Fruit fly (Drosophila melanogaster) whole organism, embryonic: ENCODE results near the gene Ir94d.

Source experiments
- Asciz ChIP-seq: fragments of 200-800 bp; sonication (Bioruptor generic); optimal IDR thresholded peaks from 2 replicates; lab custom pipeline; 2017; ENCODE audit warnings: missing biosample characterization, mild to moderate bottlenecking, missing genetic modification characterization, missing genetic modification reagents
- Bteb2 ChIP-seq: fragments of 200-800 bp; sonication (Bioruptor generic); optimal IDR thresholded peaks from 2 replicates; lab custom pipeline; 2016; ENCODE audit warnings: missing biosample characterization, missing genetic modification characterization
- C15 ChIP-seq: fragments of 200-800 bp; sonication (Bioruptor generic); IDR thresholded peaks from 3 replicates; pipeline ENCODE4 v1.3.6; 2022; ENCODE audit warnings: missing biosample characterization, missing genetic modification characterization
- CG10431 ChIP-seq: fragments of 200-800 bp; sonication (Bioruptor generic); optimal IDR thresholded peaks from 3 replicates; lab custom pipeline; 2018; ENCODE audit warnings: missing biosample characterization, mild to moderate bottlenecking, missing genetic modification characterization
- CG11560 ChIP-seq: fragments of 200-800 bp; sonication (Bioruptor generic); IDR thresholded peaks from 3 replicates; pipeline ENCODE4 v1.3.6; 2022; ENCODE audit warnings: missing biosample characterization, missing genetic modification characterization
- CG11723 ChIP-seq: fragments of 200-800 bp; sonication (Bioruptor generic); optimal IDR thresholded peaks from 2 replicates; lab custom pipeline; 2017; ENCODE audit warnings: missing biosample characterization, mild to moderate bottlenecking, missing genetic modification characterization
- CG12071 ChIP-seq: fragments of 200-800 bp; sonication (Bioruptor generic); optimal IDR thresholded peaks from 3 replicates; lab custom pipeline; 2018; ENCODE audit warnings: missing biosample characterization, mild to moderate bottlenecking, missing genetic modification characterization
- CG15011 ChIP-seq: fragments of 200-800 bp; sonication (Bioruptor generic); optimal IDR thresholded peaks from 3 replicates; lab custom pipeline; 2018; ENCODE audit warnings: missing biosample characterization, mild to moderate bottlenecking, missing genetic modification characterization
- CG2875 ChIP-seq: fragments of 200-800 bp; sonication (Bioruptor generic); optimal IDR thresholded peaks from 2 replicates; lab custom pipeline; 2017; ENCODE audit warnings: missing biosample characterization, mild to moderate bottlenecking, missing genetic modification characterization, missing genetic modification reagents
- CG2889 ChIP-seq: fragments of 200-800 bp; sonication (Bioruptor generic); IDR thresholded peaks from 3 replicates; pipeline ENCODE4 v1.3.6; 2022; ENCODE audit warnings: missing biosample characterization, missing genetic modification characterization
- CG31388 ChIP-seq: fragments of 200-800 bp; sonication (Bioruptor generic); optimal IDR thresholded peaks from 2 replicates; lab custom pipeline; 2016; ENCODE audit warnings: missing biosample characterization, missing genetic modification characterization
- CG34224 ChIP-seq: fragments of 200-800 bp; sonication (Bioruptor generic); IDR thresholded peaks from 3 replicates; pipeline ENCODE4 v1.3.6; 2022; ENCODE audit warnings: missing biosample characterization, missing genetic modification characterization; ENCODE audit not compliant: partially characterized antibody
- CG42726 ChIP-seq: fragments of 200-800 bp; sonication (Bioruptor generic); IDR thresholded peaks from 2 replicates; pipeline ENCODE4 v1.3.6; 2022; ENCODE audit warnings: missing biosample characterization, missing genetic modification characterization; ENCODE audit not compliant: partially characterized antibody
- CG4282 ChIP-seq: fragments of 200-800 bp; sonication (Bioruptor generic); optimal IDR thresholded peaks from 2 replicates; lab custom pipeline; 2016; ENCODE audit warnings: missing biosample characterization, missing genetic modification characterization
- CG5180 ChIP-seq: fragments of 200-800 bp; sonication (Bioruptor generic); optimal IDR thresholded peaks from 3 replicates; lab custom pipeline; 2017; ENCODE audit warnings: missing biosample characterization, missing genetic modification characterization, mild to moderate bottlenecking, moderate library complexity, missing genetic modification reagents
- CG6683 ChIP-seq: fragments of 200-800 bp; sonication (Bioruptor generic); optimal IDR thresholded peaks from 2 replicates; lab custom pipeline; 2017; ENCODE audit warnings: missing biosample characterization, mild to moderate bottlenecking, missing genetic modification characterization, missing genetic modification reagents
- CG7987 ChIP-seq: fragments of 200-800 bp; sonication (Bioruptor generic); optimal IDR thresholded peaks from 2 replicates; lab custom pipeline; 2018; ENCODE audit warnings: missing biosample characterization, mild to moderate bottlenecking, missing genetic modification characterization, moderate library complexity
- CG9797 ChIP-seq: fragments of 200-800 bp; sonication (Bioruptor generic); optimal IDR thresholded peaks from 3 replicates; lab custom pipeline; 2018; ENCODE audit warnings: missing biosample characterization, mild to moderate bottlenecking, missing genetic modification characterization
- CG9932 ChIP-seq: fragments of 200-800 bp; sonication (Bioruptor generic); IDR thresholded peaks from 2 replicates; pipeline ENCODE4 v1.3.6; 2022; ENCODE audit warnings: missing biosample characterization, missing genetic modification characterization
- CHES-1-like ChIP-seq: fragments of 200-800 bp; sonication (Bioruptor generic); optimal IDR thresholded peaks from 2 replicates; lab custom pipeline; 2016; ENCODE audit warnings: missing biosample characterization, missing genetic modification characterization
- Chrac-16 ChIP-seq: fragments of 200-800 bp; sonication (Bioruptor generic); optimal IDR thresholded peaks from 3 replicates; lab custom pipeline; 2016; ENCODE audit warnings: missing biosample characterization, missing genetic modification characterization
- CkIIα-i1 ChIP-seq: fragments of 200-800 bp; sonication (Bioruptor generic); IDR thresholded peaks from 2 replicates; pipeline ENCODE4 v1.3.6; 2022; ENCODE audit warnings: missing biosample characterization, missing genetic modification characterization
- CrebB ChIP-seq: fragments of 200-800 bp; sonication (Bioruptor generic); optimal IDR thresholded peaks from 3 replicates; lab custom pipeline; 2018; ENCODE audit warnings: missing biosample characterization, mild to moderate bottlenecking, missing genetic modification characterization
- D19A ChIP-seq: fragments of 200-800 bp; optimal IDR thresholded peaks from 3 replicates; lab custom pipeline; 2019; ENCODE audit warnings: missing biosample characterization, mild to moderate bottlenecking, missing genetic modification characterization, moderate library complexity
- D19B ChIP-seq: fragments of 200-800 bp; sonication (Bioruptor generic); optimal IDR thresholded peaks from 2 replicates; lab custom pipeline; 2017; ENCODE audit warnings: missing biosample characterization, mild to moderate bottlenecking, missing genetic modification characterization
- ERR ChIP-seq: fragments of 200-800 bp; sonication (Bioruptor generic); optimal IDR thresholded peaks from 2 replicates; lab custom pipeline; 2016; ENCODE audit warnings: missing biosample characterization, missing genetic modification characterization
- NC2β ChIP-seq: fragments of 200-800 bp; sonication (Bioruptor generic); optimal IDR thresholded peaks from 2 replicates; lab custom pipeline; 2016; ENCODE audit warnings: missing biosample characterization, missing genetic modification characterization
- Sin3A ChIP-seq: fragments of >200 bp; optimal IDR thresholded peaks from 2 replicates; lab custom pipeline; 2018
- bigmax ChIP-seq: fragments of 200-800 bp; sonication (Bioruptor generic); optimal IDR thresholded peaks from 2 replicates; lab custom pipeline; 2018; ENCODE audit warnings: missing biosample characterization, mild to moderate bottlenecking, missing genetic modification characterization
- cato ChIP-seq: fragments of 200-800 bp; sonication (Bioruptor generic); optimal IDR thresholded peaks from 2 replicates; lab custom pipeline; 2016; ENCODE audit warnings: missing biosample characterization, missing genetic modification characterization, borderline replicate concordance
- chinmo ChIP-seq: fragments of 200-800 bp; sonication (Bioruptor generic); IDR thresholded peaks from 4 replicates; pipeline ENCODE4 v1.3.6; 2022; ENCODE audit warnings: missing biosample characterization, missing genetic modification characterization; ENCODE audit not compliant: partially characterized antibody
- chm ChIP-seq: fragments of 200-800 bp; sonication (Bioruptor generic); IDR thresholded peaks from 2 replicates; pipeline ENCODE4 v1.3.6; 2022; ENCODE audit warnings: missing biosample characterization, missing genetic modification characterization
- ci ChIP-seq: fragments of 200-800 bp; sonication (Bioruptor generic); IDR thresholded peaks from 3 replicates; pipeline ENCODE4 v1.3.6; 2022; ENCODE audit warnings: missing biosample characterization, missing genetic modification characterization
- croc ChIP-seq: fragments of 200-800 bp; sonication (Bioruptor generic); conservative IDR thresholded peaks from 3 replicates; pipeline ENCODE4 v1.3.6; 2022; ENCODE audit warnings: missing biosample characterization, missing genetic modification characterization
- crol ChIP-seq: fragments of 200-800 bp; sonication (Bioruptor generic); IDR thresholded peaks from 2 replicates; pipeline ENCODE4 v1.3.6; 2022; ENCODE audit warnings: missing biosample characterization, missing genetic modification characterization
- crp ChIP-seq, 2 experiments: fragments of 200-800 bp; sonication (Bioruptor generic); optimal IDR thresholded peaks; 2 replicates in 1 of 2; 3 replicates in 1 of 2; lab custom pipeline; 2017; ENCODE audit warnings: missing biosample characterization in 2 of 2, missing genetic modification characterization in 2 of 2, mild to moderate bottlenecking in 1 of 2, moderate library complexity in 1 of 2
- danr ChIP-seq: fragments of 200-800 bp; sonication (Bioruptor generic); IDR thresholded peaks from 2 replicates; pipeline ENCODE4 v1.3.6; 2022; ENCODE audit warnings: missing biosample characterization, missing genetic modification characterization
- hth ChIP-seq: fragments of >200 bp; optimal IDR thresholded peaks from 2 replicates; lab custom pipeline; 2017; ENCODE audit warnings: inconsistent platforms
- insv ChIP-seq, 2 experiments: fragments of 200-800 bp; sonication (Bioruptor generic); optimal IDR thresholded peaks; 3 replicates each; lab custom pipeline; 2016 to 2018; ENCODE audit warnings: missing biosample characterization in 2 of 2, missing genetic modification characterization in 2 of 2
- lab ChIP-seq: fragments of 200-800 bp; sonication (Bioruptor generic); optimal IDR thresholded peaks from 3 replicates; lab custom pipeline; 2017; ENCODE audit warnings: missing biosample characterization, missing genetic modification characterization, mild to moderate bottlenecking, moderate library complexity, missing genetic modification reagents
- lola ChIP-seq, 3 experiments: fragments of >200 bp in 2 of 3; fragments of 200-800 bp in 1 of 3; sonication (Bioruptor generic) in 1 of 3; optimal IDR thresholded peaks; 2 replicates each; lab custom pipeline; 2017 to 2019; ENCODE audit warnings: missing biosample characterization in 3 of 3, missing genetic modification characterization in 3 of 3, mild to moderate bottlenecking in 1 of 3, moderate library complexity in 1 of 3
- maf-S ChIP-seq: fragments of 200-800 bp; sonication (Bioruptor generic); optimal IDR thresholded peaks from 2 replicates; lab custom pipeline; 2016; ENCODE audit warnings: missing biosample characterization, missing genetic modification characterization
- nerfin-1 ChIP-seq: fragments of 200-800 bp; sonication (Bioruptor generic); optimal IDR thresholded peaks from 3 replicates; lab custom pipeline; 2019; ENCODE audit warnings: missing biosample characterization, mild to moderate bottlenecking, missing genetic modification characterization, moderate library complexity
- pb ChIP-seq: fragments of 200-800 bp; sonication (Bioruptor generic); optimal IDR thresholded peaks from 3 replicates; lab custom pipeline; 2016; ENCODE audit warnings: missing biosample characterization, missing genetic modification characterization
- pros ChIP-seq: fragments of 200-800 bp; sonication (Bioruptor generic); optimal IDR thresholded peaks from 3 replicates; lab custom pipeline; 2019; ENCODE audit warnings: missing biosample characterization, mild to moderate bottlenecking, missing genetic modification characterization, moderate library complexity
- pum ChIP-seq: fragments of 200-800 bp; sonication (Bioruptor generic); optimal IDR thresholded peaks from 2 replicates; lab custom pipeline; 2016; ENCODE audit warnings: missing biosample characterization, missing genetic modification characterization
- pzg ChIP-seq: fragments of 200-800 bp; sonication (Bioruptor generic); optimal IDR thresholded peaks from 3 replicates; lab custom pipeline; 2018; ENCODE audit warnings: missing biosample characterization, mild to moderate bottlenecking, missing genetic modification characterization, moderate library complexity
- run ChIP-seq: fragments of 200-800 bp; sonication (Bioruptor generic); optimal IDR thresholded peaks from 3 replicates; lab custom pipeline; 2018; ENCODE audit warnings: missing biosample characterization, mild to moderate bottlenecking, missing genetic modification characterization
- sens ChIP-seq: fragments of 200-800 bp; sonication (Bioruptor generic); peaks from one replicate; lab custom pipeline; 2016; ENCODE audit warnings: missing biosample characterization, missing genetic modification characterization
- ssp ChIP-seq: fragments of 200-800 bp; sonication (Bioruptor generic); IDR thresholded peaks from 2 replicates; pipeline ENCODE4 v1.3.6; 2022; ENCODE audit warnings: missing biosample characterization, missing genetic modification characterization
- stwl ChIP-seq: fragments of 200-800 bp; sonication (Bioruptor generic); optimal IDR thresholded peaks from 3 replicates; lab custom pipeline; 2018; ENCODE audit warnings: missing biosample characterization, mild to moderate bottlenecking, missing genetic modification characterization, moderate library complexity
- vfl ChIP-seq: fragments of 200-800 bp; sonication (Bioruptor generic); optimal IDR thresholded peaks from 2 replicates; lab custom pipeline; 2016; ENCODE audit warnings: missing biosample characterization, missing genetic modification characterization

The Ir94d gene

dm6 chr3R:23386907-23387306 is 15.7 kb upstream of the Ir94d start (continued):
- no peak for TF ChIP-seq Sin3A
- no peak for TF ChIP-seq chm (GFP tag; lab: Robert Waterston, UW)
- TF ChIP-seq CG6683 (GFP tag; lab: Kevin White, UChicago), result no peak
- no peak for TF ChIP-seq CG11723 (GFP tag; lab: Kevin White, UChicago)
- TF ChIP-seq vfl, result no peak
- TF ChIP-seq maf-S (GFP tag; lab: Kevin White, UChicago), result no peak
- TF ChIP-seq CG9797 (GFP tag; lab: Kevin White, UChicago), result no peak
- TF ChIP-seq Asciz (GFP tag; lab: Kevin White, UChicago), result peak; percentile 66
- no peak for TF ChIP-seq danr (GFP tag; lab: Robert Waterston, UW)
- TF ChIP-seq ssp, result no peak
- no peak for TF ChIP-seq CG7987 (GFP tag; lab: Kevin White, UChicago)
- no peak for TF ChIP-seq hth
- TF ChIP-seq bigmax, result no peak
- no peak for TF ChIP-seq CrebB (tag; lab: Kevin White, UChicago)
- no peak for TF ChIP-seq CG2889 (GFP tag; lab: Robert Waterston, UW)
- peak; percentile 35 for TF ChIP-seq cato (GFP tag; lab: Kevin White, UChicago)
- no peak for TF ChIP-seq croc (GFP tag; lab: Robert Waterston, UW)
- peak; percentile 46 for TF ChIP-seq pum (GFP tag; lab: Kevin White, UChicago)
- TF ChIP-seq pb (GFP tag; lab: Kevin White, UChicago), result no peak
- peak; percentile 91 for TF ChIP-seq sens (GFP tag; lab: Kevin White, UChicago)
- TF ChIP-seq pros (GFP tag; lab: Kevin White, UChicago), result no peak
- TF ChIP-seq crp (GFP tag; optimal IDR thresholded peaks at IDR 0.05; lab: Kevin White, UChicago), result no peak
- no peak for TF ChIP-seq CHES-1-like
- TF ChIP-seq C15 (GFP tag; lab: Robert Waterston, UW), result no peak
- no peak for TF ChIP-seq pzg (GFP tag; lab: Kevin White, UChicago)
- no peak for TF ChIP-seq CG11560 (tag; lab: Robert Waterston, UW)
- peak; percentile 41 for TF ChIP-seq Chrac-16 (GFP tag; lab: Kevin White, UChicago)
- TF ChIP-seq ERR (GFP tag; lab: Kevin White, UChicago), result no peak
- no peak for TF ChIP-seq CG15011 (GFP tag; lab: Kevin White, UChicago)
- TF ChIP-seq CG5180 (GFP tag; lab: Kevin White, UChicago), result peak; percentile 7
- TF ChIP-seq crol (GFP tag; lab: Robert Waterston, UW), result 0 out of 2 replicates have a peak, but pooled peaks have one; percentile 35
- TF ChIP-seq CG4282, result no peak
- no peak for TF ChIP-seq CG31388
- no peak for TF ChIP-seq CG12071
- TF ChIP-seq CkIIα-i1, result no peak
- TF ChIP-seq lola (GFP tag; optimal IDR thresholded peaks at IDR 0.05; lab: Kevin White, UChicago), result peak in 1 of 3 experiments; percentile 23
- no peak for TF ChIP-seq CG10431
- no peak for TF ChIP-seq run (tag; lab: Kevin White, UChicago)
- TF ChIP-seq D19B, result no peak
- TF ChIP-seq ci, result peak; percentile 73
- TF ChIP-seq CG2875 (GFP tag; lab: Kevin White, UChicago), result peak; percentile 44
- peak; percentile 25 for TF ChIP-seq nerfin-1 (tag; lab: Kevin White, UChicago)
- TF ChIP-seq D19A (tag; lab: Kevin White, UChicago), result peak; percentile 46
- TF ChIP-seq stwl (tag; lab: Kevin White, UChicago), result no peak
- no peak for TF ChIP-seq Bteb2 (GFP tag; lab: Kevin White, UChicago)
- no peak for TF ChIP-seq insv (GFP tag; optimal IDR thresholded peaks at IDR 0.05; lab: Kevin White, UChicago)
- peak; percentile 23 for TF ChIP-seq lab (GFP tag; lab: Kevin White, UChicago)
- no peak for TF ChIP-seq CG42726
- TF ChIP-seq CG9932 (GFP tag; lab: Robert Waterston, UW), result no peak
- no peak for TF ChIP-seq chinmo
- TF ChIP-seq CG34224 (GFP tag; lab: Robert Waterston, UW), result no peak
- no peak for TF ChIP-seq NC2β (GFP tag; lab: Kevin White, UChicago)
